Worm (Caenorhabditis elegans): Measurements from ENCODE around the gene nhr-10.

- TF ChIP-seq nhr-20 (tag; optimal IDR thresholded peaks at IDR 0.05) = no peak
- no peak for TF ChIP-seq nhr-85 (tag)
- TF ChIP-seq nhr-237 (tag; optimal IDR thresholded peaks at IDR 0.05) = no peak
- TF ChIP-seq rnt-1 (tag; optimal IDR thresholded peaks at IDR 0.05) = no peak
- no peak for TF ChIP-seq lin-39 (tag; optimal IDR thresholded peaks at IDR 0.05)
- TF ChIP-seq nhr-12 (tag; optimal IDR thresholded peaks at IDR 0.05) = no peak
- no peak for TF ChIP-seq unc-30 (tag; optimal IDR thresholded peaks at IDR 0.05)
- no peak for TF ChIP-seq egl-27 (tag; optimal IDR thresholded peaks at IDR 0.05)
- TF ChIP-seq ceh-82 (tag; optimal IDR thresholded peaks at IDR 0.05) = no peak
- no peak for TF ChIP-seq lin-15B (tag; optimal IDR thresholded peaks at IDR 0.05)
- no peak for TF ChIP-seq lin-14 (GFP tag; optimal IDR thresholded peaks at IDR 0.05)
- TF ChIP-seq ztf-4 (tag; optimal IDR thresholded peaks at IDR 0.05) = no peak
- no peak for TF ChIP-seq nhr-28 (tag; optimal IDR thresholded peaks at IDR 0.05)
These were observed 38.9 kb downstream of the nhr-10 start, which contains the start of gene ZK418.13 for ce11 chrIII:7076386-7076785.
